Fruit fly (Drosophila melanogaster): ENCODE measurements around the gene CG32260.

DNA sequence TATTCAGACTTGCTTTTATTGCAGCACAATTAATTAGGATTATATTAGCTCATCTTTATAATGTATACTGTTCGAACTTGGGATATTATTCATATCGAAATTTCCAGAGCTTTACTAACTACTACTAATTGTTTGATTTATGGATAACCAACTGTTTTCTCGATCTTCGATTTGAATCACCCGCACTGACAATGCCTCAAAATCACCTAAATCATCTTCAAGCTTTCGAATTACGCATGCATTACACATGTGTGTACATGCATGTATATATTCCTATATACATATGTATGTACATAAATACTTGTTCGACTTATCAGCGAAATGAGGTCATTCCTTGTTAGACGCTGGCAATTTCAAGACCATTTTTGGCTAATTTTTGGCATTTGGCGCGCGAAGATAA is 20.6 kb upstream of the CG32260 start:
- TF ChIP-seq CG8478 (optimal IDR thresholded peaks at IDR 0.05) (no peak), EcR (GFP tag; optimal IDR thresholded peaks at IDR 0.05) (no peak), usp (GFP tag; optimal IDR thresholded peaks at IDR 0.05) (no peak), Dll (optimal IDR thresholded peaks at IDR 0.05) (no peak), psq (optimal IDR thresholded peaks at IDR 0.05) (no peak)

Data from whole organism.